Worm (Caenorhabditis elegans): ENCODE measurements around the gene grp-1.

Gene grp-1

DNA sequence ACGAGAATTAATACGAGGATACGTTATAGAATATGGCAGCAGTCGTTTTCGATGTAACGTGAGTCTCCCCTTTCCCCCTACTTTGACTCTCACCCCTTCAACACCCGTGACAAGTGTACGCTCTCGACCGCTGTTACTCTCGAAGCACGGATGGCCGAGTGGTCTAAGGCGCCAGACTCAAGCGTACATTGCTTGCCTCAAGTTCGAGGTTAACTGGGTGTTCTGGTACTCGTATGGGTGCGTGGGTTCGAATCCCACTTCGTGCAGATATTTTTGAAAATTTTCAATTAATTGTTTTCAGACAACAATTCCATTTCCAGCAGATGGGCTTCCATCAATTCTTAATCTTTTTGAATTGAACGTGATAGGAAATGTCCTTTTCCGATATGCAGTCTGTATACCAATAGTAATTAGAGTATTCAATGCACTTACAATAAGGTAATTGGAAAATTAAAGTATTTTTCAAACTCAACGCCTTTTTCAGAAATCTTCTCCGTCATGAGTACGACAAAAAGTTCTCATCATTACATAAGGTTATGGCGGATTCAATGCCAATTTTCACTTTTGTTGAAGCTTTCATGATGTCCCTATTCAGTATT is 24.1 kb downstream of the grp-1 start (continued):
- no peak for TF ChIP-seq egl-27 (tag; optimal IDR thresholded peaks at IDR 0.05)
- TF ChIP-seq nhr-111 (GFP tag; optimal IDR thresholded peaks at IDR 0.05) = peak; percentile 27
- peak; percentile 91 for TF ChIP-seq lim-7 (GFP tag; IDR thresholded peaks at IDR 0.05)
- peak; percentile 58 for TF ChIP-seq dve-1 (tag; optimal IDR thresholded peaks at IDR 0.05; ENCODE audit: insufficient read depth)
- TF ChIP-seq daf-16 (GFP tag; optimal IDR thresholded peaks at IDR 0.05) = peak; percentile 35 to 72
- TF ChIP-seq daf-16 (tag; optimal IDR thresholded peaks at IDR 0.05) = peak; percentile 52

DNA sequence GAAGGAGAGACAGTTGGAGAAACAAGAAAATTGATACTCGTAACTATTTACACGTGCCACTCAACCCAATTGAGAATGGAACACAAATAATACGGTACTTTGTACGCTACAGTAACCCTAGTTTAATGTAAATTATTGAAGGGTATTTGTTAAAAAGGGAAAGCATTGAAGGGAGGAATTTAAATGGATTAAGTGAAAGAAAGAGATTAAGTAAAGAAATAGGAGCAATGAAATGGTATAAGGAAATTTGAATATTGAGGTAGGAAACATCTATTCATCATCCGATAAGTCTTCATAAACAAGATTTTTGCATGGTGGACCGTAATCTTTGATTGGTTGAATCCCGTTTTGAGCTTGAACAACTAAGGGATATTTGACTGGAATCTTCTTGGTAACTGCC is 25.8 kb downstream of the grp-1 start:
- TF ChIP-seq aha-1 (tag) (peak; percentile 63), lin-38 (GFP tag; IDR thresholded peaks at IDR 0.05) (no peak), unc-62 (GFP tag; optimal IDR thresholded peaks at IDR 0.05 in 1 of 2) (peak in 1 of 2 experiments; percentile 52), unc-62 (tag; optimal IDR thresholded peaks at IDR 0.05) (no peak)

- TF ChIP-seq madf-5 (GFP tag; IDR thresholded peaks at IDR 0.05) (0 out of 4 replicates have a peak, but pooled peaks of 1 of the 2 experiments have one; percentile 27), set-16 (GFP tag; IDR thresholded peaks at IDR 0.05) (peak; percentile 59), saeg-2 (GFP tag; IDR thresholded peaks at IDR 0.05) (no peak), daf-12 (tag; optimal IDR thresholded peaks at IDR 0.05) (no peak), lim-7 (GFP tag; IDR thresholded peaks at IDR 0.05) (0 out of 2 replicates have a peak, but pooled peaks have one; percentile 36)
These were observed 30.4 kb downstream of the grp-1 start for ce11 chrIII:8115877-8116276.

ce11 chrIII:8117155-8117554 is 31.6 kb downstream of the grp-1 start:
- peak; percentile 83 for TF ChIP-seq set-16 (GFP tag; IDR thresholded peaks at IDR 0.05)
- TF ChIP-seq lin-39 (tag; optimal IDR thresholded peaks at IDR 0.05) = no peak

DNA sequence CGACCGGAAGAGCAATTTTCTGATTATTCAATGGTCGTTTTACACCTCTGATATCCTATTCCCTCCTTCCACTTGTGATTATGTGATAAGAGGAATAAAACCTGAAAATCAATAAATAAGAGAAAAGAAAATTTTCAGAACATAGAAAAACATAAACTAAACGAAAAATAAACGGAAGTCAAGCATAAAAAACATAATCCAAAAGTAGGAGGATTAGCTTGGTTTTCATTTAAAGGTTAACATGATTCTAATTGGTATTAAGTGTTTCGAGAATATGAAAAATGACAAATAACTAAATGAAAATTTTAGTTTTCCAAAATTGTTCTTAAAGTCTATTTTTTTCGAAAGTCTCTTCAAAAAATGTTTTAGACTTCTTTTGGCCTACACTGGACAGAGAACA is 35.6 kb downstream of the grp-1 start, which contains the start of gene gei-8:
TSS of gene gei-8 (minus strand) at position 101 of the 400 bp plus-strand sequence.
- TF ChIP-seq ceh-44 (GFP tag; IDR thresholded peaks at IDR 0.05) (no peak), unc-39 (tag; optimal IDR thresholded peaks at IDR 0.05) (no peak), unc-62 (GFP tag; optimal IDR thresholded peaks at IDR 0.05 in 1 of 2) (peak in 1 of 2 experiments; percentile 17), unc-62 (tag; optimal IDR thresholded peaks at IDR 0.05) (no peak)

- TF ChIP-seq nhr-11 (tag; optimal IDR thresholded peaks at IDR 0.05) (peak; percentile 6), aha-1 (tag) (peak; percentile 51), lsy-2 (tag; optimal IDR thresholded peaks at IDR 0.05) (peak in 1 of 2 experiments; percentile 36), arid-1 (GFP tag; conservative IDR thresholded peaks at IDR 0.05) (no peak)
These were observed 36.4 kb downstream of the grp-1 start for ce11 chrIII:8121923-8122322.

- no peak for TF ChIP-seq ceh-82 (tag; optimal IDR thresholded peaks at IDR 0.05)
- peak; percentile 15 for TF ChIP-seq nhr-48 (tag; optimal IDR thresholded peaks at IDR 0.05)
- TF ChIP-seq lin-13 (GFP tag; optimal IDR thresholded peaks at IDR 0.05) = peak; percentile 8
- peak; percentile 38 to 89 for TF ChIP-seq mdl-1 (tag; optimal IDR thresholded peaks at IDR 0.05)
- peak; percentile 42 for TF ChIP-seq nhr-77 (tag; optimal IDR thresholded peaks at IDR 0.05)
- peak; percentile 76 for TF ChIP-seq nhr-28 (tag; optimal IDR thresholded peaks at IDR 0.05)
- peak; percentile 26 for TF ChIP-seq pqm-1 (tag; optimal IDR thresholded peaks at IDR 0.05)
- peak; percentile 64 to 91 for TF ChIP-seq lsy-2 (tag; optimal IDR thresholded peaks at IDR 0.05)
- peak; percentile 53 for TF ChIP-seq hmg-1.1 (GFP tag; IDR thresholded peaks at IDR 0.05)
- peak; percentile 85 for TF ChIP-seq dve-1 (tag; optimal IDR thresholded peaks at IDR 0.05; ENCODE audit: insufficient read depth)
- no peak for TF ChIP-seq daf-16 (GFP tag; optimal IDR thresholded peaks at IDR 0.05)
- peak; percentile 49 for TF ChIP-seq daf-16 (tag; optimal IDR thresholded peaks at IDR 0.05)
- peak in 1 of 2 experiments; percentile 52 for TF ChIP-seq unc-62 (GFP tag; optimal IDR thresholded peaks at IDR 0.05 in 1 of 2)
- TF ChIP-seq unc-62 (tag; optimal IDR thresholded peaks at IDR 0.05) = no peak
- no peak for TF ChIP-seq lin-1 (GFP tag; IDR thresholded peaks at IDR 0.05)
- peak in 1 of 2 experiments; percentile 9 for TF ChIP-seq hif-1 (tag; optimal IDR thresholded peaks at IDR 0.05)
- peak; percentile 86 for TF ChIP-seq aha-1 (tag)
- TF ChIP-seq dmd-6 (GFP tag; IDR thresholded peaks at IDR 0.05) = peak; percentile 49
- peak; percentile 36 for TF ChIP-seq nhr-25 (tag; optimal IDR thresholded peaks at IDR 0.05; ENCODE audit: borderline replicate concordance, insufficient read depth)
- TF ChIP-seq ZK337.2 (GFP tag; IDR thresholded peaks at IDR 0.05) = no peak
- TF ChIP-seq mep-1 (tag; optimal IDR thresholded peaks at IDR 0.05) = peak; percentile 87
- no peak for TF ChIP-seq lin-38 (GFP tag; IDR thresholded peaks at IDR 0.05)
- no peak for TF ChIP-seq madf-5 (GFP tag; IDR thresholded peaks at IDR 0.05)
- TF ChIP-seq ama-1 (optimal IDR thresholded peaks at IDR 0.05) = no peak
- TF ChIP-seq spr-1 (tag; optimal IDR thresholded peaks at IDR 0.05) = no peak
- no peak for TF ChIP-seq lin-15B (tag; optimal IDR thresholded peaks at IDR 0.05)
- TF ChIP-seq unc-39 (tag; optimal IDR thresholded peaks at IDR 0.05) = no peak
These were observed 38.8 kb downstream of the grp-1 start for ce11 chrIII:8124323-8124722.

Data from whole organism, L4 larva.